Worm (Caenorhabditis elegans): Measurements from ENCODE around the gene srbc-48.
"Not testable (repeated sequence)": the region's sequence is repeated elsewhere in the genome, so short reads cannot be mapped to it uniquely, and the experiment has no call there.

DNA sequence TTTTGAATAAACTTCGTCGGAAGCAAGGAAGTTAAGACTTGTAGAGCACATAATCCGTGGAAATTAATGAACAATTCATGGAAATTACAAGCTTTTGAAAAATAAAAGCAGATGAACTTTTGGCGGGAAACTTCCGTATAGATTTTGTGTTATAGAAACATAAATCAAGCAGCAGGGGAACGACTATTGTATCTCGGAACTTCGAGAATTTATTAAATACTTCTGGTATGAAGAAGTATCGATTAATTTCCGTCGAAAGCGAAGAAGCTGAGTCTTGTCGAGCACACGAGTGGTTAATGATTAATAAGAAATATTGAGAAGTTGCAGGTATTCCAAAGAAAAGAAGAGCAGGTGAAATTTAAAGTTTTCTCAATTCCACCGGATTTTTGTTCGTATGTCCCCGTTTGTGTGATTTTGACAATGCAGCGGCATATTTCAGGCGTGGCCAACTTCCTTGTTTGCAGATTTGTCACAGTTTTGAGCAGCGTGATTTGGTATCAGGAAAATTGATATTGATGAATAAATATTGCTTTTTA is 30.3 kb downstream of the srbc-48 start, which contains the start of gene srh-147:
- TF ChIP-seq elt-2 (tag; optimal IDR thresholded peaks at IDR 0.05); fos-1 (tag; optimal IDR thresholded peaks at IDR 0.05); nhr-71 (tag; optimal IDR thresholded peaks at IDR 0.05); fkh-8 (tag; optimal IDR thresholded peaks at IDR 0.05); ces-1 (GFP tag; optimal IDR thresholded peaks at IDR 0.05); lin-15B (tag; optimal IDR thresholded peaks at IDR 0.05); egl-27 (tag; optimal IDR thresholded peaks at IDR 0.05); lin-35 (GFP tag; optimal IDR thresholded peaks at IDR 0.05): not testable (repeated sequence)

Measured in whole organism, L1 larva.